Worm (Caenorhabditis elegans) whole organism, L1 larva: ENCODE measurements around the gene clc-9.

Experiments
- C16A3.4 ChIP-seq: fragments of 150-350 bp; optimal IDR thresholded peaks from 2 replicates; lab custom pipeline; 2014; ENCODE audit warnings: missing biosample characterization, missing genetic modification characterization
- alr-1 ChIP-seq: fragments of 200-800 bp; sonication (Bioruptor generic); optimal IDR thresholded peaks from 2 replicates; lab custom pipeline; 2018; ENCODE audit warnings: borderline replicate concordance, mild to moderate bottlenecking, missing genetic modification characterization, missing compliant biosample characterization
- ama-1 ChIP-seq: fragments of 150-350 bp; optimal IDR thresholded peaks from 2 replicates; lab custom pipeline; 2014
- blmp-1 ChIP-seq: fragments of 150-350 bp; optimal IDR thresholded peaks from 2 replicates; lab custom pipeline; 2014; ENCODE audit warnings: missing biosample characterization, missing genetic modification characterization
- ceh-63 ChIP-seq: fragments of 200-800 bp; sonication (Bioruptor generic); optimal IDR thresholded peaks from 2 replicates; lab custom pipeline; 2018; ENCODE audit warnings: mild to moderate bottlenecking, missing genetic modification characterization, missing compliant biosample characterization
- dsc-1 ChIP-seq: sonication (generic microtip); optimal IDR thresholded peaks from 2 replicates; lab custom pipeline; 2016; ENCODE audit warnings: mild to moderate bottlenecking, missing genetic modification characterization, missing compliant biosample characterization
- efl-1 ChIP-seq, 4 experiments: fragments of 150-350 bp; optimal IDR thresholded peaks in 3 of 4; peaks in 1 of 4; 1 replicate in 1 of 4; 2 replicates in 3 of 4; lab custom pipeline; 2014; ENCODE audit warnings: missing biosample characterization in 2 of 4, missing genetic modification characterization in 2 of 4, missing genetic modification reagents in 2 of 4
- egl-27 ChIP-seq, 2 experiments: fragments of 150-350 bp in 1 of 2; sonication (generic microtip); optimal IDR thresholded peaks; 3 replicates each; lab custom pipeline; 2017 to 2018; ENCODE audit warnings: missing biosample characterization in 2 of 2, missing genetic modification characterization in 2 of 2, missing genetic modification reagents in 2 of 2
- elt-2 ChIP-seq: sonication (generic microtip); optimal IDR thresholded peaks from 2 replicates; lab custom pipeline; 2016; ENCODE audit warnings: missing genetic modification characterization, mild to moderate bottlenecking, inconsistent platforms, missing compliant biosample characterization, missing genetic modification reagents
- elt-3 ChIP-seq, 6 experiments: fragments of 150-350 bp in 1 of 6; sonication (generic microtip); optimal IDR thresholded peaks; 2 replicates each; lab custom pipeline; 2017 to 2018; ENCODE audit warnings: missing biosample characterization in 6 of 6, missing genetic modification characterization in 6 of 6, inconsistent platforms in 1 of 6
- ets-5 ChIP-seq: fragments of 200-800 bp; sonication (Bioruptor generic); IDR thresholded peaks from 2 replicates; pipeline ENCODE4 v1.3.6; 2022; ENCODE audit warnings: missing genetic modification characterization, missing compliant biosample characterization
- fkh-10 ChIP-seq: sonication (generic microtip); optimal IDR thresholded peaks from 2 replicates; lab custom pipeline; 2017; ENCODE audit warnings: missing biosample characterization, missing genetic modification reagents, missing genetic modification characterization
- fos-1 ChIP-seq: fragments of 150-350 bp; optimal IDR thresholded peaks from 2 replicates; lab custom pipeline; 2014; ENCODE audit warnings: missing biosample characterization, missing genetic modification characterization
- hlh-4 ChIP-seq: sonication (generic microtip); optimal IDR thresholded peaks from 2 replicates; lab custom pipeline; 2016; ENCODE audit warnings: mild to moderate bottlenecking, missing genetic modification characterization, missing compliant biosample characterization
- irx-1 ChIP-seq: sonication (generic microtip); optimal IDR thresholded peaks from 2 replicates; lab custom pipeline; 2016; ENCODE audit warnings: missing genetic modification characterization, missing compliant biosample characterization
- lin-14 ChIP-seq: fragments of 200-800 bp; sonication (Bioruptor generic); optimal IDR thresholded peaks from 2 replicates; lab custom pipeline; 2018; ENCODE audit warnings: mild to moderate bottlenecking, missing genetic modification characterization, moderate library complexity, missing compliant biosample characterization
- lin-35 ChIP-seq, 2 experiments: fragments of 150-350 bp; optimal IDR thresholded peaks; 2 replicates each; lab custom pipeline; 2014; ENCODE audit warnings: missing biosample characterization in 2 of 2, missing genetic modification characterization in 2 of 2, missing genetic modification reagents in 2 of 2
- lsy-2 ChIP-seq, 2 experiments: fragments of 150-350 bp; optimal IDR thresholded peaks; 2 replicates each; lab custom pipeline; 2014; ENCODE audit warnings: missing biosample characterization in 2 of 2, missing genetic modification characterization in 2 of 2
- mdl-1 ChIP-seq, 2 experiments: fragments of 150-350 bp; optimal IDR thresholded peaks; 2 replicates each; lab custom pipeline; 2014 to 2017; ENCODE audit warnings: missing biosample characterization in 2 of 2, missing genetic modification characterization in 2 of 2, inconsistent platforms in 1 of 2
- nhr-11 ChIP-seq: fragments of 150-350 bp; optimal IDR thresholded peaks from 2 replicates; lab custom pipeline; 2014; ENCODE audit warnings: missing biosample characterization, missing genetic modification characterization
- nhr-12 ChIP-seq: sonication (generic microtip); optimal IDR thresholded peaks from 2 replicates; lab custom pipeline; 2017; ENCODE audit warnings: missing biosample characterization, missing genetic modification characterization
- nhr-19 ChIP-seq: fragments of 200-800 bp; sonication (Bioruptor generic); conservative IDR thresholded peaks from 2 replicates; pipeline ENCODE4 v1.3.6; 2022; ENCODE audit warnings: missing genetic modification characterization, missing compliant biosample characterization
- nhr-20 ChIP-seq: sonication (generic microtip); optimal IDR thresholded peaks from 2 replicates; lab custom pipeline; 2016; ENCODE audit warnings: mild to moderate bottlenecking, missing genetic modification characterization, missing compliant biosample characterization
- nhr-237 ChIP-seq: fragments of 150-350 bp; optimal IDR thresholded peaks from 2 replicates; lab custom pipeline; 2014; ENCODE audit warnings: missing biosample characterization, missing genetic modification characterization
- nhr-47 ChIP-seq: sonication (generic microtip); optimal IDR thresholded peaks from 2 replicates; lab custom pipeline; 2016; ENCODE audit warnings: mild to moderate bottlenecking, missing genetic modification characterization, moderate library complexity, missing compliant biosample characterization
- nhr-71 ChIP-seq: sonication (generic microtip); optimal IDR thresholded peaks from 2 replicates; lab custom pipeline; 2016; ENCODE audit warnings: mild to moderate bottlenecking, missing genetic modification characterization, moderate library complexity, missing compliant biosample characterization
- nhr-84 ChIP-seq: sonication (generic microtip); optimal IDR thresholded peaks from 2 replicates; lab custom pipeline; 2017; ENCODE audit warnings: missing biosample characterization, missing genetic modification characterization
- nhr-85 ChIP-seq: sonication (generic microtip); peaks from one replicate; lab custom pipeline; 2016; ENCODE audit warnings: missing genetic modification characterization, inconsistent platforms, missing compliant biosample characterization
- nhr-90 ChIP-seq: sonication (generic microtip); optimal IDR thresholded peaks from 2 replicates; lab custom pipeline; 2016; ENCODE audit warnings: mild to moderate bottlenecking, missing genetic modification characterization, missing compliant biosample characterization; ENCODE audit not compliant: poor library complexity
- pqm-1 ChIP-seq: sonication (generic microtip); optimal IDR thresholded peaks from 3 replicates; lab custom pipeline; 2017; ENCODE audit warnings: missing biosample characterization, missing genetic modification characterization
- snu-23 ChIP-seq: sonication (generic microtip); optimal IDR thresholded peaks from 2 replicates; lab custom pipeline; 2016; ENCODE audit warnings: missing genetic modification characterization, missing compliant biosample characterization
- sptf-1 ChIP-seq: fragments of 150-350 bp; optimal IDR thresholded peaks from 2 replicates; lab custom pipeline; 2014; ENCODE audit warnings: missing biosample characterization, missing genetic modification characterization
- tbx-2 ChIP-seq: sonication (generic microtip); optimal IDR thresholded peaks from 2 replicates; lab custom pipeline; 2016; ENCODE audit warnings: missing genetic modification characterization, missing compliant biosample characterization
- unc-86 ChIP-seq: sonication (generic microtip); optimal IDR thresholded peaks from 2 replicates; lab custom pipeline; 2016; ENCODE audit warnings: missing genetic modification characterization, missing compliant biosample characterization
- xbp-1 ChIP-seq: sonication (generic microtip); optimal IDR thresholded peaks from 2 replicates; lab custom pipeline; 2016; ENCODE audit warnings: missing genetic modification characterization, missing compliant biosample characterization
- zag-1 ChIP-seq: fragments of 150-350 bp; optimal IDR thresholded peaks from 2 replicates; lab custom pipeline; 2014; ENCODE audit warnings: missing biosample characterization, missing genetic modification characterization
- zip-4 ChIP-seq: fragments of 200-800 bp; sonication (Bioruptor generic); optimal IDR thresholded peaks from 2 replicates; lab custom pipeline; 2018; ENCODE audit warnings: mild to moderate bottlenecking, missing genetic modification characterization, moderate library complexity, missing compliant biosample characterization
- ztf-4 ChIP-seq: fragments of 150-350 bp; optimal IDR thresholded peaks from 2 replicates; lab custom pipeline; 2014; ENCODE audit warnings: missing biosample characterization, missing genetic modification characterization

The clc-9 gene

DNA sequence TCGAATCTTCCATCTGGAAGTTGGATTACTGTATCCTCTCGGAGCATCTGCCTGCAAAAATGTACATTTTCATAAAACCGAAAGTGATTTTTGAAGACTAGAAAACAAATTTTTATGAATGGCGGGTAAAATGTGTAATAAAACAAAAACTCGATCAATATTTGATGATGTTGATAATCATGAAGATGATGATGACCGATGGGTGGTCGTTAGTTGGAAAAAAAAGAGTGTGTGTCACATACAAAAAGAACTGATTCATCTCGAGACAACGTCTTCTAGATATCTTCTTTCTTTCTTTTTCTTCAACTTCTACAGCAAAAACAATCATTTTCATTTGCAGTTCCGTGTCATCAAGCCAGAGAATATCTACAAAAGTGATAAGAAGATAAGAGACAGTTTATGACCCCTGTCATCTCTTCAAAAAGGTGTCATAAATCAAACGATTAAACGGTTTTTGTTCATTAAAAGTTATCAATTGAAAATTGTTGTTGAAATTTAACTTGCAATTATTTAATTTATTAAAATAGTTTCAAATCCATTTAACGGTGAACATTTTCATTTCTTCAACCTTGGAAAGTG, 20.1 kb upstream of the clc-9 start, which contains the start of gene bcc-1:
bcc-1 (minus strand) TSS at position 51 of the 579 bp plus-strand sequence.
- TF ChIP-seq sptf-1 (tag; lab: Kevin White, UChicago) (no peak), mdl-1 (tag; optimal IDR thresholded peaks at IDR 0.05; lab: Kevin White, UChicago) (no peak), lsy-2 (tag; optimal IDR thresholded peaks at IDR 0.05; lab: Kevin White, UChicago) (peak in 1 of 2 experiments; percentile 37), ets-5 (GFP tag; lab: Robert Waterston, UW) (no peak), nhr-84 (no peak), nhr-237 (tag; lab: Kevin White, UChicago) (no peak), nhr-19 (GFP tag; lab: Robert Waterston, UW) (no peak), dsc-1 (tag; lab: Kevin White, UChicago) (no peak), hlh-4 (tag; lab: Kevin White, UChicago) (no peak), nhr-20 (peak; percentile 51), zip-4 (GFP tag; lab: Kevin White, UChicago) (no peak), efl-1 (optimal IDR thresholded peaks at IDR 0.05; lab: Kevin White, UChicago) (no peak), efl-1 (GFP tag; optimal IDR thresholded peaks at IDR 0.05 in 1 of 2; lab: Kevin White, UChicago) (no peak), nhr-71 (peak; percentile 31), lin-35 (GFP tag; optimal IDR thresholded peaks at IDR 0.05; lab: Kevin White, UChicago) (peak in 1 of 2 experiments; percentile 34), elt-3 (tag; optimal IDR thresholded peaks at IDR 0.05; lab: Kevin White, UChicago) (peak in 5 of 6 experiments; percentile 31 to 95 (median 81)), nhr-90 (peak; percentile 12), blmp-1 (tag; lab: Kevin White, UChicago) (peak; percentile 54), nhr-11 (tag; lab: Kevin White, UChicago) (no peak), snu-23 (GFP tag; lab: Kevin White, UChicago) (peak; percentile 32), ama-1 (lab: Kevin White, UChicago) (no peak)

DNA sequence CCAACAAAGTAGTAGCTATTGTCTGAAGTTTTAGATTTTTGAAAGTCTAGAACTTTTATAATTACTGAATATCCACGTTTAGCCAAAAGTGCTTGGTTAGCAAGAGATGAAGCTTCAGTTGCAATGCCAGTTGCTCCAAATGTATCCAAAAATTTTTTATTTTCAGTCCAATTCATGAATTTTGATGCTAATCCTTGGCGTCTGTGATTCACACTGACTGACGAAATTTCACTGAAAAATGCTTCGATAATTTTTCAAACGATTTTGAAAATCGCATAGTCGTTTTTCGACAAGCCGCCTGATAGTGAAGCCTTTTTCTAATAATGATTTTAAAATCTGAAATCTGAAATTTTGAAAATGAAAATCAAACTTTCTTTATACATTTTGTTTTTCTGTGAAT, 18.7 kb upstream of the clc-9 start:
- TF ChIP-seq C16A3.4 (no peak), xbp-1 (tag; lab: Kevin White, UChicago) (no peak), nhr-12 (tag; lab: Kevin White, UChicago) (no peak), fos-1 (tag; lab: Kevin White, UChicago) (no peak)

DNA sequence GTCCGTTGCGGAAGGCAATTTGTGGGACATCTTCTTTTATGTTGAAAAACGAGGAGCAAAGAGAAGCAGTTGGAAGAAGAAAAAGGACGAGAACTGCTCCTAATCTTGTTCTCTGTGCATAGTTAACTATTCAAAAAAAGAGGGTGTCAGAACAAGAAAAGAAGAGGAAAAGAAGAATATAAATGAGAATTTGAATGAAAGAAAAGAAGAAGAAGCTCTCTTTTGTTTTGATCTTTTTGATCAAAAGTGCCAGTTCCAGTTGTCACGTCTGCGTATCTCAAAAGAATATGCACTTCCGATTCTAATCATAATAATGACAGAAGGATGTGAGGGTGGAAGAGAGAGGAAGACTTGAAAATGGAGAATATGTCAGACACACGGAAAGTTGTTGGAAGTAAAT, 17.8 kb upstream of the clc-9 start, which contains the start of gene M7.8:
M7.8 (minus strand) TSS at position 112 of the 400 bp plus-strand sequence.
- TF ChIP-seq elt-3 (tag; optimal IDR thresholded peaks at IDR 0.05; lab: Kevin White, UChicago) (no peak), fkh-10 (GFP tag; lab: Kevin White, UChicago) (peak; percentile 78), blmp-1 (tag; lab: Kevin White, UChicago) (no peak), nhr-237 (tag; lab: Kevin White, UChicago) (no peak), pqm-1 (tag; lab: Kevin White, UChicago) (no peak), lin-14 (GFP tag; lab: Kevin White, UChicago) (peak; percentile 79), zag-1 (tag; lab: Kevin White, UChicago) (peak; percentile 88), egl-27 (tag; optimal IDR thresholded peaks at IDR 0.05; lab: Kevin White, UChicago) (no peak), ceh-63 (GFP tag; lab: Kevin White, UChicago) (no peak), tbx-2 (tag; lab: Kevin White, UChicago) (no peak), unc-86 (tag; lab: Kevin White, UChicago) (peak; percentile 41), irx-1 (no peak), nhr-85 (tag; lab: Kevin White, UChicago) (no peak), alr-1 (tag; lab: Kevin White, UChicago) (no peak), nhr-47 (tag; lab: Kevin White, UChicago) (peak; percentile 18), elt-2 (tag; lab: Kevin White, UChicago) (no peak), ztf-4 (tag; lab: Kevin White, UChicago) (no peak), lin-35 (GFP tag; optimal IDR thresholded peaks at IDR 0.05; lab: Kevin White, UChicago) (no peak)
